Worm (Caenorhabditis elegans): Measurements from ENCODE around the gene myo-6.

The myo-6 gene

DNA sequence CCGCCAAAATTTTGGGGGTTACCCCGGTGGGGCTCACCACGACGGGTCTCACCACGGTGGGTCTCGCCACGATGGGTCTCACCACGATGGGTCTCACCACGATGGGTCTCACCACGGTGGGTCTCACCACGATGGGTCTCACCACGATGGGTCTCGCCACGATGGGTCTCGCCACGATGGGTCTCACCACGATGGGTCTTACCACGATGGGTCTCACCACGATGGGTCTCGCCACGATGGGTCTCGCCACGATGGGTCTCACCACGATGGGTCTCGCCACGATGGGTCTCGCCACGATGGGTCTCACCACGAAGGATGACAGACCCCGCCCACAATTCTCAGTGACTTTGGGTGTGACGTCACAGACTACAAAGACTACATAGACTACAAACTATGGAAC lies 38.6 kb downstream of the myo-6 start:
- TF ChIP-seq tbx-37 (GFP tag; conservative IDR thresholded peaks at IDR 0.05), result 0 out of 2 replicates have a peak, but pooled peaks have one; percentile 32

ce11 chrIII:13452824-13453223 lies 43.2 kb downstream of the myo-6 start:
- TF ChIP-seq ets-7 (tag; optimal IDR thresholded peaks at IDR 0.05), result no peak
- TF ChIP-seq B0310.2 (tag; optimal IDR thresholded peaks at IDR 0.05), result no peak
- no peak for TF ChIP-seq hmbx-1 (tag; optimal IDR thresholded peaks at IDR 0.05)
- TF ChIP-seq ceh-13 (GFP tag; optimal IDR thresholded peaks at IDR 0.05), result no peak
- no peak for TF ChIP-seq tra-4 (tag; optimal IDR thresholded peaks at IDR 0.05)
- no peak for TF ChIP-seq scrt-1 (GFP tag; IDR thresholded peaks at IDR 0.05)

- TF ChIP-seq ceh-13 (GFP tag; optimal IDR thresholded peaks at IDR 0.05) (no peak), pes-1 (GFP tag; IDR thresholded peaks at IDR 0.05) (no peak), hmbx-1 (tag; optimal IDR thresholded peaks at IDR 0.05) (no peak), hmg-4 (GFP tag; optimal IDR thresholded peaks at IDR 0.05) (no peak), F13C5.2 (tag; optimal IDR thresholded peaks at IDR 0.05) (no peak), ets-7 (tag; optimal IDR thresholded peaks at IDR 0.05) (no peak), tra-4 (tag; optimal IDR thresholded peaks at IDR 0.05) (no peak)
Measured at ce11 chrIII:13455207-13455606, 45.6 kb downstream of the myo-6 start, which contains the start of gene cua-1. Gene cua-1 (minus strand): TSS chrIII:13455307.

ce11 chrIII:13455816-13456215 lies 46.2 kb downstream of the myo-6 start:
- TF ChIP-seq hmg-4 (GFP tag; optimal IDR thresholded peaks at IDR 0.05), result no peak
- TF ChIP-seq scrt-1 (GFP tag; IDR thresholded peaks at IDR 0.05), result no peak

ce11 chrIII:13457305-13457704 lies 47.7 kb downstream of the myo-6 start:
- TF ChIP-seq tra-4 (tag; optimal IDR thresholded peaks at IDR 0.05) (no peak), ceh-13 (GFP tag; optimal IDR thresholded peaks at IDR 0.05) (no peak), ets-7 (tag; optimal IDR thresholded peaks at IDR 0.05) (no peak), ama-1 (optimal IDR thresholded peaks at IDR 0.05) (no peak), sea-1 (GFP tag; conservative IDR thresholded peaks at IDR 0.05) (no peak)

ce11 chrIII:13458978-13459596 lies 49.5 kb downstream of the myo-6 start, which contains the start of gene tag-164:
Gene tag-164 (plus strand): TSS chrIII:13459546.
- TF ChIP-seq ama-1 (optimal IDR thresholded peaks at IDR 0.05) (no peak), tra-4 (tag; optimal IDR thresholded peaks at IDR 0.05) (no peak), hmbx-1 (tag; optimal IDR thresholded peaks at IDR 0.05) (no peak), hmg-4 (GFP tag; optimal IDR thresholded peaks at IDR 0.05) (no peak), hnd-1 (tag; optimal IDR thresholded peaks at IDR 0.05) (no peak), sea-1 (GFP tag; conservative IDR thresholded peaks at IDR 0.05) (no peak), aly-1 (tag; optimal IDR thresholded peaks at IDR 0.05) (no peak), pes-1 (GFP tag; IDR thresholded peaks at IDR 0.05) (no peak), B0310.2 (tag; optimal IDR thresholded peaks at IDR 0.05) (no peak), scrt-1 (GFP tag; IDR thresholded peaks at IDR 0.05) (no peak), ets-7 (tag; optimal IDR thresholded peaks at IDR 0.05) (no peak), ceh-13 (GFP tag; optimal IDR thresholded peaks at IDR 0.05) (no peak), ceh-36 (tag; optimal IDR thresholded peaks at IDR 0.05) (no peak), F13C5.2 (tag; optimal IDR thresholded peaks at IDR 0.05) (no peak), flt-1 (GFP tag; IDR thresholded peaks at IDR 0.05) (no peak)

ce11 chrIII:13461535-13461934 lies 51.9 kb downstream of the myo-6 start:
- TF ChIP-seq tbx-11 (GFP tag; IDR thresholded peaks at IDR 0.05) (no peak), ceh-36 (tag; optimal IDR thresholded peaks at IDR 0.05) (no peak), ceh-13 (GFP tag; optimal IDR thresholded peaks at IDR 0.05) (no peak), ama-1 (optimal IDR thresholded peaks at IDR 0.05) (no peak), tra-4 (tag; optimal IDR thresholded peaks at IDR 0.05) (no peak), hmbx-1 (tag; optimal IDR thresholded peaks at IDR 0.05) (no peak), ets-7 (tag; optimal IDR thresholded peaks at IDR 0.05) (no peak), aly-1 (tag; optimal IDR thresholded peaks at IDR 0.05) (no peak), hnd-1 (tag; optimal IDR thresholded peaks at IDR 0.05) (no peak)

ce11 chrIII:13462138-13462634 lies 52.6 kb downstream of the myo-6 start, which contains the start of the genes abcf-2 and T27E9.2:
Gene abcf-2 (minus strand): TSS chrIII:13462238.
Gene T27E9.2 (minus strand): TSS chrIII:13462584.
- TF ChIP-seq F13C5.2 (tag; optimal IDR thresholded peaks at IDR 0.05) (no peak), tra-4 (tag; optimal IDR thresholded peaks at IDR 0.05) (no peak), flt-1 (GFP tag; IDR thresholded peaks at IDR 0.05) (no peak), hnd-1 (tag; optimal IDR thresholded peaks at IDR 0.05) (no peak), hmbx-1 (tag; optimal IDR thresholded peaks at IDR 0.05) (no peak), pes-1 (GFP tag; IDR thresholded peaks at IDR 0.05) (no peak), hmg-4 (GFP tag; optimal IDR thresholded peaks at IDR 0.05) (no peak), tbx-11 (GFP tag; IDR thresholded peaks at IDR 0.05) (no peak), ama-1 (optimal IDR thresholded peaks at IDR 0.05) (no peak), ceh-36 (tag; optimal IDR thresholded peaks at IDR 0.05) (no peak), ceh-13 (GFP tag; optimal IDR thresholded peaks at IDR 0.05) (no peak), B0310.2 (tag; optimal IDR thresholded peaks at IDR 0.05) (no peak), aly-1 (tag; optimal IDR thresholded peaks at IDR 0.05) (no peak), scrt-1 (GFP tag; IDR thresholded peaks at IDR 0.05) (no peak)

Measured in whole organism, early embryonic.